Fruit fly (Drosophila melanogaster) whole organism, embryonic: Measurements from ENCODE around the gene CG32192.
A peak's percentile ranks its signal among the peaks of the same experiment; 100 is the strongest.

ENCODE experiments used
- CG10565 ChIP-seq: fragments of 200-800 bp; sonication (Bioruptor generic); optimal IDR thresholded peaks from 3 replicates; lab custom pipeline; 2016; ENCODE audit warnings: missing biosample characterization, mild to moderate bottlenecking, missing genetic modification characterization
- CG14710 ChIP-seq: fragments of 200-800 bp; sonication (Bioruptor generic); optimal IDR thresholded peaks from 3 replicates; lab custom pipeline; 2019; ENCODE audit warnings: missing biosample characterization, mild to moderate bottlenecking, missing genetic modification characterization, moderate library complexity
- CG16779 ChIP-seq: fragments of 200-800 bp; sonication (Bioruptor generic); IDR thresholded peaks from 2 replicates; pipeline ENCODE4 v1.3.6; 2022; ENCODE audit warnings: missing biosample characterization, missing genetic modification characterization
- CG18011 ChIP-seq: fragments of 200-800 bp; sonication (Bioruptor generic); optimal IDR thresholded peaks from 2 replicates; lab custom pipeline; 2017; ENCODE audit warnings: missing biosample characterization, missing genetic modification characterization, mild to moderate bottlenecking, moderate library complexity, missing genotype
- CG1832 ChIP-seq: fragments of 200-800 bp; sonication (Bioruptor generic); optimal IDR thresholded peaks from 2 replicates; lab custom pipeline; 2017; ENCODE audit warnings: missing biosample characterization, mild to moderate bottlenecking, missing genetic modification characterization, inconsistent platforms
- CG2889 ChIP-seq: fragments of 200-800 bp; sonication (Bioruptor generic); IDR thresholded peaks from 3 replicates; pipeline ENCODE4 v1.3.6; 2022; ENCODE audit warnings: missing biosample characterization, missing genetic modification characterization
- CG3847 ChIP-seq: fragments of 200-800 bp; sonication (Bioruptor generic); IDR thresholded peaks from 2 replicates; pipeline ENCODE4 v1.3.6; 2022; ENCODE audit warnings: missing biosample characterization, missing genetic modification characterization
- CG4730 ChIP-seq: fragments of 200-800 bp; sonication (Bioruptor generic); IDR thresholded peaks from 2 replicates; pipeline ENCODE4 v1.3.6; 2022; ENCODE audit warnings: missing biosample characterization, missing genetic modification characterization
- CG5180 ChIP-seq: fragments of 200-800 bp; sonication (Bioruptor generic); optimal IDR thresholded peaks from 3 replicates; lab custom pipeline; 2017; ENCODE audit warnings: missing biosample characterization, missing genetic modification characterization, mild to moderate bottlenecking, moderate library complexity, missing genetic modification reagents
- CG6175 ChIP-seq: fragments of 200-800 bp; sonication (Bioruptor generic); IDR thresholded peaks from 3 replicates; pipeline ENCODE4 v1.3.6; 2022; ENCODE audit warnings: missing biosample characterization, missing genetic modification characterization
- CG6254 ChIP-seq: fragments of 200-800 bp; sonication (Bioruptor generic); optimal IDR thresholded peaks from 3 replicates; lab custom pipeline; 2017; ENCODE audit warnings: mild to moderate bottlenecking, missing biosample characterization, missing genetic modification reagents, missing genetic modification characterization
- CG7357 ChIP-seq: fragments of 200-800 bp; sonication (Bioruptor generic); IDR thresholded peaks from 3 replicates; pipeline ENCODE4 v1.3.6; 2022; ENCODE audit warnings: missing biosample characterization, missing genetic modification characterization
- CG7928 ChIP-seq: fragments of 200-800 bp; sonication (Bioruptor generic); optimal IDR thresholded peaks from 2 replicates; lab custom pipeline; 2017; ENCODE audit warnings: missing biosample characterization, mild to moderate bottlenecking, missing genetic modification characterization
- CG8089 ChIP-seq: fragments of 200-800 bp; sonication (Bioruptor generic); optimal IDR thresholded peaks from 3 replicates; lab custom pipeline; 2016; ENCODE audit warnings: missing biosample characterization, missing genetic modification characterization
- CG9727 ChIP-seq: fragments of 200-800 bp; sonication (Bioruptor generic); optimal IDR thresholded peaks from 3 replicates; lab custom pipeline; 2017; ENCODE audit warnings: missing biosample characterization, mild to moderate bottlenecking, missing genetic modification characterization
- Ets97D ChIP-seq: fragments of 200-800 bp; sonication (Bioruptor generic); optimal IDR thresholded peaks from 3 replicates; lab custom pipeline; 2016; ENCODE audit warnings: missing biosample characterization, missing genetic modification characterization
- HLH54F ChIP-seq: fragments of 200-800 bp; sonication (Bioruptor generic); optimal IDR thresholded peaks from 3 replicates; lab custom pipeline; 2016; ENCODE audit warnings: missing biosample characterization, missing genetic modification characterization
- Jarid2 ChIP-seq: fragments of 200-800 bp; sonication (Bioruptor generic); optimal IDR thresholded peaks from 3 replicates; lab custom pipeline; 2017; ENCODE audit warnings: mild to moderate bottlenecking, missing biosample characterization, missing genetic modification reagents, missing genetic modification characterization
- MBD-R2 ChIP-seq: fragments of 200-800 bp; sonication (Bioruptor generic); IDR thresholded peaks from 2 replicates; pipeline ENCODE4 v1.3.6; 2022; ENCODE audit warnings: missing biosample characterization, missing genetic modification characterization
- NFAT ChIP-seq: fragments of 200-800 bp; sonication (Bioruptor generic); IDR thresholded peaks from 2 replicates; pipeline ENCODE4 v1.3.6; 2022; ENCODE audit warnings: missing biosample characterization, missing genetic modification characterization
- Opbp ChIP-seq: fragments of 200-800 bp; sonication (Bioruptor generic); IDR thresholded peaks from 3 replicates; pipeline ENCODE4 v1.3.6; 2022; ENCODE audit warnings: missing biosample characterization, missing genetic modification characterization; ENCODE audit not compliant: partially characterized antibody
- Ptx1 ChIP-seq: fragments of 200-800 bp; sonication (Bioruptor generic); IDR thresholded peaks from 2 replicates; pipeline ENCODE4 v1.3.6; 2022; ENCODE audit warnings: missing biosample characterization, missing genetic modification characterization
- Ravus ChIP-seq: fragments of 200-800 bp; sonication (Bioruptor generic); IDR thresholded peaks from 2 replicates; pipeline ENCODE4 v1.3.6; 2022; ENCODE audit warnings: missing biosample characterization, missing genetic modification characterization
- Side ChIP-seq: fragments of 200-800 bp; sonication (Bioruptor generic); optimal IDR thresholded peaks from 2 replicates; lab custom pipeline; 2016; ENCODE audit warnings: missing biosample characterization, missing genetic modification characterization
- Sry-β ChIP-seq: fragments of 200-800 bp; sonication (Bioruptor generic); optimal IDR thresholded peaks from 2 replicates; lab custom pipeline; 2018; ENCODE audit warnings: missing biosample characterization, mild to moderate bottlenecking, missing genetic modification characterization, moderate library complexity
- Usf ChIP-seq: fragments of 200-800 bp; sonication (Bioruptor generic); optimal IDR thresholded peaks from 2 replicates; lab custom pipeline; 2017; ENCODE audit warnings: missing genotype, missing biosample characterization, missing genetic modification characterization
- Xrp1 ChIP-seq: fragments of 200-800 bp; sonication (Bioruptor generic); IDR thresholded peaks from 2 replicates; pipeline ENCODE4 v1.3.6; 2022; ENCODE audit warnings: missing biosample characterization, missing genetic modification characterization
- bbx ChIP-seq: fragments of 200-800 bp; sonication (Bioruptor generic); IDR thresholded peaks from 2 replicates; pipeline ENCODE4 v1.3.6; 2022; ENCODE audit warnings: missing biosample characterization, missing genetic modification characterization; ENCODE audit not compliant: partially characterized antibody
- caup ChIP-seq: fragments of 200-800 bp; sonication (Bioruptor generic); optimal IDR thresholded peaks from 3 replicates; lab custom pipeline; 2017; ENCODE audit warnings: missing biosample characterization, mild to moderate bottlenecking, missing genetic modification characterization, moderate library complexity; ENCODE audit not compliant: severe bottlenecking
- chn ChIP-seq: fragments of 200-800 bp; sonication (Bioruptor generic); optimal IDR thresholded peaks from 2 replicates; lab custom pipeline; 2016; ENCODE audit warnings: missing biosample characterization, missing genetic modification characterization
- crc ChIP-seq: fragments of 200-800 bp; sonication (Bioruptor generic); optimal IDR thresholded peaks from 2 replicates; lab custom pipeline; 2016; ENCODE audit warnings: missing biosample characterization, missing genetic modification characterization
- fu2 ChIP-seq: fragments of 200-800 bp; sonication (Bioruptor generic); optimal IDR thresholded peaks from 2 replicates; lab custom pipeline; 2016; ENCODE audit warnings: missing biosample characterization, missing genetic modification characterization
- her ChIP-seq: fragments of 200-800 bp; sonication (Bioruptor generic); optimal IDR thresholded peaks from 2 replicates; lab custom pipeline; 2016; ENCODE audit warnings: missing biosample characterization, missing genetic modification characterization
- klu ChIP-seq: fragments of 200-800 bp; sonication (Bioruptor generic); IDR thresholded peaks from 2 replicates; pipeline ENCODE4 v1.3.6; 2022; ENCODE audit warnings: missing biosample characterization, missing genetic modification characterization
- kni ChIP-seq: fragments of 200-800 bp; sonication (Bioruptor generic); optimal IDR thresholded peaks from 3 replicates; lab custom pipeline; 2017; ENCODE audit warnings: mild to moderate bottlenecking, missing biosample characterization, missing genetic modification reagents, missing genetic modification characterization
- nau ChIP-seq: fragments of 200-800 bp; sonication (Bioruptor generic); optimal IDR thresholded peaks from 3 replicates; lab custom pipeline; 2017; ENCODE audit warnings: missing biosample characterization, mild to moderate bottlenecking, missing genetic modification characterization, missing genetic modification reagents
- nerfin-2 ChIP-seq: fragments of 200-800 bp; sonication (Bioruptor generic); IDR thresholded peaks from 2 replicates; pipeline ENCODE4 v1.3.6; 2022; ENCODE audit warnings: missing biosample characterization, missing genetic modification characterization; ENCODE audit not compliant: partially characterized antibody
- nmo ChIP-seq: fragments of 200-800 bp; sonication (Bioruptor generic); optimal IDR thresholded peaks from 2 replicates; lab custom pipeline; 2018; ENCODE audit warnings: missing biosample characterization, mild to moderate bottlenecking, missing genetic modification characterization, moderate library complexity
- peb ChIP-seq: fragments of 200-800 bp; sonication (Bioruptor generic); IDR thresholded peaks from 2 replicates; pipeline ENCODE4 v1.3.6; 2022; ENCODE audit warnings: missing biosample characterization, missing genetic modification characterization
- prd ChIP-seq, 3 experiments: fragments of >200 bp in 2 of 3; fragments of 200-800 bp in 1 of 3; sonication (Bioruptor generic) in 1 of 3; optimal IDR thresholded peaks in 2 of 3; IDR thresholded peaks in 1 of 3; 2 replicates in 2 of 3; 3 replicates in 1 of 3; pipeline versions ENCODE4 v1.3.6 to Lab custom; 2017 to 2022; ENCODE audit warnings: missing biosample characterization in 1 of 3, missing genetic modification characterization in 1 of 3
- shn ChIP-seq: fragments of 200-800 bp; sonication (Bioruptor generic); optimal IDR thresholded peaks from 3 replicates; lab custom pipeline; 2016; ENCODE audit warnings: missing biosample characterization, missing genetic modification characterization
- sima ChIP-seq: fragments of 200-800 bp; sonication (Bioruptor generic); optimal IDR thresholded peaks from 2 replicates; lab custom pipeline; 2016; ENCODE audit warnings: missing biosample characterization, missing genetic modification characterization
- slbo ChIP-seq: fragments of 200-800 bp; sonication (Bioruptor generic); IDR thresholded peaks from 2 replicates; pipeline ENCODE4 v1.3.6; 2022; ENCODE audit warnings: missing biosample characterization, missing genetic modification characterization
- stc ChIP-seq: fragments of 200-800 bp; sonication (Bioruptor generic); IDR thresholded peaks from 2 replicates; pipeline ENCODE4 v1.3.6; 2022; ENCODE audit warnings: missing biosample characterization, missing genetic modification characterization
- tgo ChIP-seq: fragments of 200-800 bp; sonication (Bioruptor generic); IDR thresholded peaks from 3 replicates; pipeline ENCODE4 v1.3.6; 2022; ENCODE audit warnings: missing biosample characterization, missing genetic modification characterization
- vvl ChIP-seq: fragments of 200-800 bp; sonication (Bioruptor generic); IDR thresholded peaks from 2 replicates; pipeline ENCODE4 v1.3.6; 2022; ENCODE audit warnings: missing biosample characterization, missing genetic modification characterization
- z ChIP-seq: fragments of 200-800 bp; sonication (Bioruptor generic); IDR thresholded peaks from 3 replicates; pipeline ENCODE4 v1.3.6; 2022; ENCODE audit warnings: missing biosample characterization, missing genetic modification characterization
- zf30C ChIP-seq: fragments of 200-800 bp; sonication (Bioruptor generic); optimal IDR thresholded peaks from 3 replicates; lab custom pipeline; 2018; ENCODE audit warnings: missing biosample characterization, mild to moderate bottlenecking, missing genetic modification characterization

Gene CG32192

dm6 chr3L:17995203-17996143 is 44.6 kb upstream of the CG32192 start (continued):
- TF ChIP-seq stc (GFP tag; lab: Robert Waterston, UW) (no peak), CG16779 (GFP tag; lab: Robert Waterston, UW) (0 out of 2 replicates have a peak, but pooled peaks have one; percentile 41), CG9727 (GFP tag; lab: Kevin White, UChicago) (no peak), Opbp (no peak), Ets97D (GFP tag; lab: Kevin White, UChicago) (no peak), slbo (GFP tag; lab: Robert Waterston, UW) (peak; percentile 36; the same call in 1 of the 2 replicates), nau (GFP tag; lab: Kevin White, UChicago) (no peak), Usf (GFP tag; lab: Kevin White, UChicago) (no peak), CG7357 (GFP tag; lab: Robert Waterston, UW) (no peak), Side (GFP tag; lab: Kevin White, UChicago) (no peak), peb (GFP tag; lab: Robert Waterston, UW) (no peak), her (GFP tag; lab: Kevin White, UChicago) (no peak), z (GFP tag; lab: Robert Waterston, UW) (no peak; the same call in 2 of the 3 replicates), klu (GFP tag; lab: Robert Waterston, UW) (peak; percentile 56), Xrp1 (GFP tag; lab: Robert Waterston, UW) (no peak), bbx (GFP tag; lab: Robert Waterston, UW) (no peak), Jarid2 (GFP tag; lab: Kevin White, UChicago) (no peak), CG1832 (peak; percentile 68), prd (optimal IDR thresholded peaks at IDR 0.05; lab: Kevin White, UChicago) (no peak), prd (GFP tag; IDR thresholded peaks at IDR 0.05; lab: Robert Waterston, UW) (no peak), CG5180 (GFP tag; lab: Kevin White, UChicago) (no peak), CG14710 (tag; lab: Kevin White, UChicago) (no peak), Sry-β (GFP tag; lab: Kevin White, UChicago) (no peak), tgo (GFP tag; lab: Robert Waterston, UW) (no peak), MBD-R2 (GFP tag; lab: Robert Waterston, UW) (no peak), CG4730 (no peak), sima (no peak), nerfin-2 (GFP tag; lab: Robert Waterston, UW) (no peak), kni (GFP tag; lab: Kevin White, UChicago) (no peak), Ptx1 (GFP tag; lab: Robert Waterston, UW) (0 out of 2 replicates have a peak, but pooled peaks have one; percentile 21), zf30C (no peak), Ravus (GFP tag; lab: Robert Waterston, UW) (no peak), CG6254 (GFP tag; lab: Kevin White, UChicago) (no peak), vvl (peak; percentile 38; the same call in 1 of the 2 replicates), nmo (GFP tag; lab: Kevin White, UChicago) (no peak), crc (GFP tag; lab: Kevin White, UChicago) (no peak), chn (no peak), CG7928 (no peak), CG18011 (no peak), HLH54F (GFP tag; lab: Kevin White, UChicago) (no peak), CG10565 (GFP tag; lab: Kevin White, UChicago) (no peak), fu2 (no peak), caup (GFP tag; lab: Kevin White, UChicago) (peak; percentile 26), shn (GFP tag; lab: Kevin White, UChicago) (no peak), CG8089 (GFP tag; lab: Kevin White, UChicago) (no peak), NFAT (GFP tag; lab: Robert Waterston, UW) (peak; percentile 62), CG2889 (no peak), CG6175 (GFP tag; lab: Robert Waterston, UW) (no peak), CG3847 (no peak)
